Worm (Caenorhabditis elegans) whole organism, midembryonic: ENCODE results near the gene best-15.

Experiments
- flt-1 ChIP-seq: fragments of 200-800 bp; sonication (Bioruptor generic); IDR thresholded peaks from 2 replicates; pipeline ENCODE4 v1.3.6; 2022; ENCODE audit warnings: missing genetic modification characterization, missing compliant biosample characterization
- ztf-23 ChIP-seq: fragments of 200-800 bp; sonication (Bioruptor generic); IDR thresholded peaks from 2 replicates; pipeline ENCODE4 v1.3.6; 2022; ENCODE audit warnings: missing genetic modification reagents, missing genetic modification characterization, missing compliant biosample characterization

- TF ChIP-seq ztf-23 (GFP tag; lab: Robert Waterston, UW): no peak
- no peak for TF ChIP-seq flt-1 (GFP tag; lab: Robert Waterston, UW)
Observed at ce11 chrIV:10851833-10852232, 19.8 kb upstream of the best-15 start, which contains the start of gene T11G6.4.
